Fruit fly (Drosophila melanogaster) whole organism, embryonic: ENCODE measurements around the gene Nagk.

Experiments used
- CG18011 ChIP-seq: fragments of 200-800 bp; sonication (Bioruptor generic); optimal IDR thresholded peaks from 2 replicates; lab custom pipeline; 2017; ENCODE audit warnings: missing biosample characterization, missing genetic modification characterization, mild to moderate bottlenecking, moderate library complexity, missing genotype
- CG31441 ChIP-seq: fragments of 200-800 bp; sonication (Bioruptor generic); IDR thresholded peaks from 2 replicates; pipeline ENCODE4 v1.3.6; 2022; ENCODE audit warnings: missing biosample characterization, missing genetic modification characterization
- CG8089 ChIP-seq: fragments of 200-800 bp; sonication (Bioruptor generic); optimal IDR thresholded peaks from 3 replicates; lab custom pipeline; 2016; ENCODE audit warnings: missing biosample characterization, missing genetic modification characterization
- CTCF ChIP-seq: fragments of 200-800 bp; sonication (Bioruptor generic); optimal IDR thresholded peaks from 2 replicates; lab custom pipeline; 2017; ENCODE audit warnings: missing biosample characterization, mild to moderate bottlenecking, missing genetic modification characterization, moderate library complexity
- E2f1 ChIP-seq: fragments of 200-800 bp; sonication (Bioruptor generic); IDR thresholded peaks from 2 replicates; pipeline ENCODE4 v1.3.6; 2022; ENCODE audit warnings: missing biosample characterization, missing genetic modification characterization
- Oaz ChIP-seq: fragments of 200-800 bp; sonication (Bioruptor generic); IDR thresholded peaks from 2 replicates; pipeline ENCODE4 v1.3.6; 2022; ENCODE audit warnings: missing biosample characterization, missing genetic modification characterization
- bcd ChIP-seq: fragments of 200-800 bp; sonication (Bioruptor generic); optimal IDR thresholded peaks from 2 replicates; lab custom pipeline; 2017; ENCODE audit warnings: missing biosample characterization, mild to moderate bottlenecking, missing genetic modification characterization
- bsh ChIP-seq, 2 experiments: fragments of 200-800 bp; sonication (Bioruptor generic); optimal IDR thresholded peaks; 2 replicates each; lab custom pipeline; 2017 to 2018; ENCODE audit warnings: mild to moderate bottlenecking in 2 of 2, missing biosample characterization in 2 of 2, missing genetic modification characterization in 2 of 2, moderate library complexity in 1 of 2
- gce ChIP-seq: fragments of 200-800 bp; sonication (Bioruptor generic); IDR thresholded peaks from 3 replicates; pipeline ENCODE4 v1.3.6; 2022; ENCODE audit warnings: missing biosample characterization, missing genetic modification characterization
- hkb ChIP-seq, 2 experiments: fragments of 200-800 bp in 1 of 2; fragments of >200 bp in 1 of 2; sonication (Bioruptor generic) in 1 of 2; IDR thresholded peaks in 1 of 2; optimal IDR thresholded peaks in 1 of 2; 2 replicates each; pipeline versions ENCODE4 v1.3.6 to Lab custom; 2017 to 2022; ENCODE audit warnings: missing biosample characterization in 1 of 2, missing genetic modification characterization in 1 of 2
- nau ChIP-seq: fragments of 200-800 bp; sonication (Bioruptor generic); optimal IDR thresholded peaks from 3 replicates; lab custom pipeline; 2017; ENCODE audit warnings: missing biosample characterization, mild to moderate bottlenecking, missing genetic modification characterization, missing genetic modification reagents
- tgo ChIP-seq: fragments of 200-800 bp; sonication (Bioruptor generic); IDR thresholded peaks from 3 replicates; pipeline ENCODE4 v1.3.6; 2022; ENCODE audit warnings: missing biosample characterization, missing genetic modification characterization

dm6 chr3R:15289828-15290641, 53.0 kb downstream of the Nagk start:
- TF ChIP-seq bcd (GFP tag; lab: Kevin White, UChicago) (no peak), E2f1 (GFP tag; lab: Robert Waterston, UW) (no peak), bsh (GFP tag; optimal IDR thresholded peaks at IDR 0.05; lab: Kevin White, UChicago) (no peak), nau (GFP tag; lab: Kevin White, UChicago) (no peak), gce (no peak), Oaz (no peak), CG18011 (no peak), CTCF (GFP tag; lab: Kevin White, UChicago) (no peak), tgo (GFP tag; lab: Robert Waterston, UW) (no peak), CG8089 (GFP tag; lab: Kevin White, UChicago) (no peak), CG31441 (no peak), hkb (optimal IDR thresholded peaks at IDR 0.05; lab: Kevin White, UChicago) (no peak), hkb (GFP tag; IDR thresholded peaks at IDR 0.05; lab: Robert Waterston, UW) (no peak)
